Fruit fly (Drosophila melanogaster) Kc167 (cell line): ENCODE measurements around the gene heix.

Experiments used
- Myc ChIP-seq: fragments of >200 bp; optimal IDR thresholded peaks from 2 replicates; lab custom pipeline; 2017; ENCODE audit warnings: missing external identifiers
- Sin3A ChIP-seq: fragments of >200 bp; optimal IDR thresholded peaks from 2 replicates; lab custom pipeline; 2018; ENCODE audit warnings: missing external identifiers
- psq ChIP-seq: fragments of >200 bp; optimal IDR thresholded peaks from 2 replicates; lab custom pipeline; 2017; ENCODE audit warnings: missing external identifiers
- ttk ChIP-seq: sonication (Bioruptor generic); optimal IDR thresholded peaks from 2 replicates; lab custom pipeline; 2017; ENCODE audit warnings: missing external identifiers

DNA sequence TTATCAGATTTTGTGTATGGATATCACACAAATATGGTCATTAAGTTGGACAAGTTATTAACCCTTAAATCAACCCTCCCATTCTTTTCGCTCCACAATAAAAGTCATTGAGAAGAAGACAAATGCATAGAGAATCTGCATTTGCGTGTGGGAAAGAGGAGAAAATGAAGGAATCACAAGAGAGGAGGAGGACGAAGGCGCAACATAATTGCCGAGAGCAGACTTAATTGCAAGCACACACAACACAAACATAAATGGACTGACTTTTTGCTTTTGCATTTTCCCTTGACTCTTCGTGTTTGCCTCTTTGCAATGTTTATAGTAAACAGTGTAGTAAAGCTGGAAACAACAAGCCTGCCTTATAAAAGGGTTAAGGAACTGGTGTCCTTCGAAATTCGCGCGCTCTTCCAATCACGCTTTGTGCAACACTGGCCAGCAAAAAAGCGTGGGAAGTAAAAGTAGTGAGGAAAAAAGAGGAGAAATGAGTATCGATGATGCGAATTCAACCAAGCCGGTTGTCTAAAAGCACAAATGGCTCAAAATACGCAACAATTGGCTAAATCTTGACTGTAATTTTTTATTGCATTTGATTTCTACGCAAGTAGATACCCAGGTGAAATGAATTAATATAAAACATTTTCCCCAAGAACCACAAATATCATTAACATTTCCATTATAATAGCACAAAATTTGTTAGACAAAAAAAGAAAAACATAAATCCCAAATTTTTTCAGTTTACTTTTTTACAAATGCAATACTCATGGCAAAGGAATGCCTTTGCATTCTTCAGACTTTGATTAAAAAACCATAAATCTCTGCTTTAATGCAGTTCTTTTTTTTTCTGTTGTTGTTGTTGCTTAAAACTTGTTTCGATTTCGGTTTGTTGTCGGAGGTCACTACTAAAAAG lies 32.2 kb downstream of the heix start:
- TF ChIP-seq Myc (no peak), psq (lab: Kevin White, UChicago) (no peak), Sin3A (lab: Kevin White, UChicago) (no peak), ttk (no peak)
